Fruit fly (Drosophila melanogaster): ENCODE results near the gene Sgs7.

The Sgs7 gene

DNA sequence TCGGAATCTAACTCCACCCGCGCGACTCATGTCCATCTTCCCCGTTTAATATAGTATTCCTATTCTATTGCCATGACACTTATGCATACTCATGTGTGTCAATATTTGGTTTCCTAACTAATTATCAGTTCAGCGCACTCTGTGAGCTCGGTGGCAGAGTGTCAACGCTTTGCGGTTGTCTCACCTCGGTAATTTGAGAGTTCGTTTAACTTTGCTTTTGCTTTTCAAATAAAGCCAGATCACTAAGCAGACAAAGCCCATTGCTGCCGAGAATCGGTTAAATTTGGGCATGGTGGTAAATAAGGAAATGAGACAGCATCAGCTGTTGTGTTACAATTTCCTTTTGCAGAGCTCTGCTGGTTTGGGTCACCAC lies 30.7 kb downstream of the Sgs7 start (continued):
- TF ChIP-seq sug (tag; optimal IDR thresholded peaks at IDR 0.05): peak; percentile 16
- no peak for TF ChIP-seq CG3726 (GFP tag; IDR thresholded peaks at IDR 0.05)
- no peak for TF ChIP-seq NFAT (GFP tag; IDR thresholded peaks at IDR 0.05)
- no peak for TF ChIP-seq cg (GFP tag; optimal IDR thresholded peaks at IDR 0.05)
- peak; percentile 23 for TF ChIP-seq CG12219 (GFP tag; optimal IDR thresholded peaks at IDR 0.05)
- peak; percentile 78 for TF ChIP-seq kni (GFP tag; optimal IDR thresholded peaks at IDR 0.05)
- TF ChIP-seq NC2β (GFP tag; optimal IDR thresholded peaks at IDR 0.05): peak; percentile 16
- TF ChIP-seq stwl (tag; optimal IDR thresholded peaks at IDR 0.05): no peak
- TF ChIP-seq grau (tag; optimal IDR thresholded peaks at IDR 0.05): peak; percentile 1
- TF ChIP-seq chinmo (GFP tag; IDR thresholded peaks at IDR 0.05; ENCODE audit: partially characterized antibody): peak; percentile 3; the same call in 1 of the 4 replicates
- no peak for TF ChIP-seq Trl (optimal IDR thresholded peaks at IDR 0.05)
- peak; percentile 17 for TF ChIP-seq Trl (GFP tag; optimal IDR thresholded peaks at IDR 0.05)
- TF ChIP-seq zfh1 (GFP tag; IDR thresholded peaks at IDR 0.05): no peak
- TF ChIP-seq sens (GFP tag): peak; percentile 24
- TF ChIP-seq BtbVII (GFP tag; optimal IDR thresholded peaks at IDR 0.05): peak; percentile 61
- no peak for TF ChIP-seq CG10565 (GFP tag; optimal IDR thresholded peaks at IDR 0.05)
- no peak for TF ChIP-seq CG42726 (GFP tag; IDR thresholded peaks at IDR 0.05; ENCODE audit: partially characterized antibody)
- no peak for TF ChIP-seq Rx (GFP tag; IDR thresholded peaks at IDR 0.05)
- TF ChIP-seq zen2 (GFP tag; IDR thresholded peaks at IDR 0.05; ENCODE audit: partially characterized antibody): no peak
- TF ChIP-seq CG18619 (GFP tag; optimal IDR thresholded peaks at IDR 0.05): peak; percentile 25
- TF ChIP-seq CG8290 (GFP tag; optimal IDR thresholded peaks at IDR 0.05): no peak
- TF ChIP-seq CG8290 (tag; optimal IDR thresholded peaks at IDR 0.05): peak in 1 of 2 experiments; percentile 32
- peak; percentile 6 for TF ChIP-seq CG11398 (GFP tag; optimal IDR thresholded peaks at IDR 0.05)
- TF ChIP-seq Awh (GFP tag; IDR thresholded peaks at IDR 0.05): 0 out of 2 replicates have a peak, but pooled peaks have one; percentile 10
- no peak; the same call in 1 of the 2 replicates for TF ChIP-seq Ada2b (GFP tag; IDR thresholded peaks at IDR 0.05)
- no peak for TF ChIP-seq Sin3A (optimal IDR thresholded peaks at IDR 0.05)
- TF ChIP-seq tap (tag; optimal IDR thresholded peaks at IDR 0.05): no peak
- no peak for TF ChIP-seq tx (GFP tag; optimal IDR thresholded peaks at IDR 0.05)
- peak; percentile 21; the same call in 1 of the 2 replicates for TF ChIP-seq CG1024 (GFP tag; IDR thresholded peaks at IDR 0.05)
- TF ChIP-seq dysf (GFP tag; IDR thresholded peaks at IDR 0.05): no peak
- TF ChIP-seq CG12391 (tag; optimal IDR thresholded peaks at IDR 0.05): no peak
- TF ChIP-seq CG6683 (GFP tag; optimal IDR thresholded peaks at IDR 0.05): peak; percentile 22
- no peak for TF ChIP-seq CG4820 (GFP tag; optimal IDR thresholded peaks at IDR 0.05)
- no peak for TF ChIP-seq bigmax (GFP tag; optimal IDR thresholded peaks at IDR 0.05)
- no peak for TF ChIP-seq cad (GFP tag; optimal IDR thresholded peaks at IDR 0.05)
- TF ChIP-seq CG33557 (GFP tag; optimal IDR thresholded peaks at IDR 0.05): peak; percentile 64
- TF ChIP-seq CG13424 (tag; optimal IDR thresholded peaks at IDR 0.05): peak; percentile 28
- no peak for TF ChIP-seq scrt (GFP tag; optimal IDR thresholded peaks at IDR 0.05)
- peak; percentile 80 for TF ChIP-seq CG7987 (GFP tag; optimal IDR thresholded peaks at IDR 0.05)
- no peak for TF ChIP-seq tna (GFP tag; IDR thresholded peaks at IDR 0.05; ENCODE audit: partially characterized antibody)
- no peak for TF ChIP-seq usp (GFP tag; optimal IDR thresholded peaks at IDR 0.05)
- TF ChIP-seq PHDP (tag; optimal IDR thresholded peaks at IDR 0.05): peak; percentile 54
- TF ChIP-seq CG15696 (tag; optimal IDR thresholded peaks at IDR 0.05): peak; percentile 10
- peak; percentile 21 for TF ChIP-seq CG7745 (tag; optimal IDR thresholded peaks at IDR 0.05)
- no peak for TF ChIP-seq mam (GFP tag; optimal IDR thresholded peaks at IDR 0.05)
- peak; percentile 51 for TF ChIP-seq Hmr (GFP tag; optimal IDR thresholded peaks at IDR 0.05)
- TF ChIP-seq odd (GFP tag; optimal IDR thresholded peaks at IDR 0.05): peak; percentile 58
- no peak for TF ChIP-seq Atf3 (GFP tag; optimal IDR thresholded peaks at IDR 0.05)
- TF ChIP-seq ham (GFP tag; IDR thresholded peaks at IDR 0.05): no peak
- no peak for TF ChIP-seq ab (GFP tag; optimal IDR thresholded peaks at IDR 0.05)
- no peak for TF ChIP-seq CG32767 (GFP tag; IDR thresholded peaks at IDR 0.05)
- TF ChIP-seq CG10462 (GFP tag; optimal IDR thresholded peaks at IDR 0.05): no peak
- no peak for TF ChIP-seq CG16863 (GFP tag; optimal IDR thresholded peaks at IDR 0.05)
